Fruit fly (Drosophila melanogaster) whole organism, pupa: ENCODE data around the gene Ctr9.

Source experiments
- EcR ChIP-seq: fragments of 200-800 bp; sonication (Bioruptor generic); optimal IDR thresholded peaks from 3 replicates; lab custom pipeline; 2019; ENCODE audit warnings: missing biosample characterization, missing genetic modification characterization, mild to moderate bottlenecking, moderate library complexity, missing genetic modification reagents
- rn ChIP-seq: fragments of 200-800 bp; sonication (Bioruptor generic); IDR thresholded peaks from 2 replicates; pipeline ENCODE4 v1.3.6; 2022; ENCODE audit warnings: missing biosample characterization, missing genetic modification characterization

- TF ChIP-seq rn (GFP tag; lab: Robert Waterston, UW): no peak
- no peak for TF ChIP-seq EcR (GFP tag; lab: Kevin White, UChicago)
Observed at dm6 chr3L:1350924-1351215, 43.8 kb downstream of the Ctr9 start, which contains the start of gene CG9166.
